Worm (Caenorhabditis elegans): ENCODE data around the gene cln-3.1.

Gene cln-3.1

ce11 chrV:11239187-11239725, 26.2 kb downstream of the cln-3.1 start, which contains the start of the genes dvc-1 and ima-1 (continued):
- TF ChIP-seq ztf-28 (GFP tag; IDR thresholded peaks at IDR 0.05) (0 out of 2 replicates have a peak, but pooled peaks have one; percentile 43), B0019.2 (GFP tag; conservative IDR thresholded peaks at IDR 0.05) (peak; percentile 69), lir-1 (GFP tag; conservative IDR thresholded peaks at IDR 0.05) (no peak), snpc-3.4 (tag; optimal IDR thresholded peaks at IDR 0.05) (peak; percentile 76), gei-17 (GFP tag; optimal IDR thresholded peaks at IDR 0.05) (no peak), pbrm-1 (GFP tag; IDR thresholded peaks at IDR 0.05) (peak; percentile 60), ekl-4 (GFP tag; IDR thresholded peaks at IDR 0.05) (peak; percentile 84), ztf-18 (tag; optimal IDR thresholded peaks at IDR 0.05) (peak; percentile 67), ceh-40 (GFP tag; IDR thresholded peaks at IDR 0.05) (0 out of 2 replicates have a peak, but pooled peaks have one; percentile 41), ama-1 (optimal IDR thresholded peaks at IDR 0.05) (no peak), ama-1 (GFP tag; optimal IDR thresholded peaks at IDR 0.05) (no peak), nhr-80 (tag; optimal IDR thresholded peaks at IDR 0.05) (peak; percentile 45), pha-4 (tag; optimal IDR thresholded peaks at IDR 0.05) (no peak), madf-8 (GFP tag; conservative IDR thresholded peaks at IDR 0.05) (peak; percentile 93), K11D2.4 (GFP tag; IDR thresholded peaks at IDR 0.05) (no peak), F49E8.2 (tag; optimal IDR thresholded peaks at IDR 0.05; ENCODE audit: insufficient read depth) (peak; percentile 66), let-526 (GFP tag; IDR thresholded peaks at IDR 0.05) (0 out of 2 replicates have a peak, but pooled peaks have one; percentile 23), zim-3 (tag; optimal IDR thresholded peaks at IDR 0.05) (no peak), somi-1 (GFP tag; optimal IDR thresholded peaks at IDR 0.05) (no peak), Y79H2A.3 (GFP tag; conservative IDR thresholded peaks at IDR 0.05) (peak; percentile 55; the same call in 1 of the 2 replicates), lag-1 (GFP tag; IDR thresholded peaks at IDR 0.05) (no peak), F57A8.1 (GFP tag; optimal IDR thresholded peaks at IDR 0.05) (no peak), dox-1 (GFP tag; IDR thresholded peaks at IDR 0.05) (peak; percentile 95), attf-3 (GFP tag; conservative IDR thresholded peaks at IDR 0.05) (peak; percentile 60; the same call in 1 of the 2 replicates), nhr-179 (tag; optimal IDR thresholded peaks at IDR 0.05) (no peak), ztf-26 (tag; optimal IDR thresholded peaks at IDR 0.05) (no peak), lsy-27 (tag; optimal IDR thresholded peaks at IDR 0.05; ENCODE audit: borderline replicate concordance, insufficient read depth) (no peak), lsl-1 (GFP tag; optimal IDR thresholded peaks at IDR 0.05) (peak; percentile 81), madf-6 (GFP tag; IDR thresholded peaks at IDR 0.05) (peak; percentile 98), F57C9.4 (tag; optimal IDR thresholded peaks at IDR 0.05) (no peak), K12H6.12 (tag; optimal IDR thresholded peaks at IDR 0.05) (peak; percentile 32), ceh-27 (GFP tag; optimal IDR thresholded peaks at IDR 0.05) (peak; percentile 38), him-1 (tag; optimal IDR thresholded peaks at IDR 0.05) (peak; percentile 66)

- TF ChIP-seq B0019.2 (GFP tag; conservative IDR thresholded peaks at IDR 0.05) (no peak), snpc-4 (GFP tag; optimal IDR thresholded peaks at IDR 0.05) (no peak), snpc-4 (tag; optimal IDR thresholded peaks at IDR 0.05) (no peak), nhr-80 (tag; optimal IDR thresholded peaks at IDR 0.05) (peak; percentile 81), egl-44 (GFP tag; IDR thresholded peaks at IDR 0.05) (no peak), cebp-2 (GFP tag; IDR thresholded peaks at IDR 0.05) (no peak), lin-54 (GFP tag; optimal IDR thresholded peaks at IDR 0.05) (no peak), attf-3 (GFP tag; conservative IDR thresholded peaks at IDR 0.05) (no peak), rec-8 (tag; optimal IDR thresholded peaks at IDR 0.05) (no peak), athp-1 (tag; optimal IDR thresholded peaks at IDR 0.05) (no peak), ets-4 (GFP tag; optimal IDR thresholded peaks at IDR 0.05) (peak; percentile 14)
Measured at ce11 chrV:11235876-11236275, 29.6 kb downstream of the cln-3.1 start.

All from whole organism, young adult.